Worm (Caenorhabditis elegans): ENCODE results near the gene K01D12.1.

ce11 chrV:12411909-12412308, 34.6 kb downstream of the K01D12.1 start, which contains the start of gene cdr-7:
- TF ChIP-seq W03F9.2 (tag; optimal IDR thresholded peaks at IDR 0.05) (no peak), him-1 (tag; optimal IDR thresholded peaks at IDR 0.05) (no peak)
